Fruit fly (Drosophila melanogaster): ENCODE data around the gene scaf6.

dm6 chr3L:17000289-17000688 lies 42.1 kb downstream of the scaf6 start:
- TF ChIP-seq CG9948 (tag; optimal IDR thresholded peaks at IDR 0.05) (no peak), EcR (GFP tag; optimal IDR thresholded peaks at IDR 0.05) (no peak), CG34367 (tag; optimal IDR thresholded peaks at IDR 0.05) (no peak), Snoo (tag; optimal IDR thresholded peaks at IDR 0.05) (no peak), CG8159 (tag; optimal IDR thresholded peaks at IDR 0.05) (no peak), CG15710 (tag; optimal IDR thresholded peaks at IDR 0.05) (no peak), CG10348 (GFP tag; IDR thresholded peaks at IDR 0.05) (no peak), CG17806 (tag; optimal IDR thresholded peaks at IDR 0.05) (no peak), CG13204 (GFP tag; optimal IDR thresholded peaks at IDR 0.05) (no peak), D1 (tag; optimal IDR thresholded peaks at IDR 0.05) (no peak)
